Fruit fly (Drosophila melanogaster): ENCODE results near the gene CG32642.

- no peak for TF ChIP-seq salr (GFP tag; optimal IDR thresholded peaks at IDR 0.05)
- no peak for TF ChIP-seq achi (GFP tag; optimal IDR thresholded peaks at IDR 0.05)
- no peak for TF ChIP-seq OdsH (GFP tag; optimal IDR thresholded peaks at IDR 0.05)
Observed at dm6 chrX:12988025-12988801, 29.2 kb downstream of the CG32642 start, which contains the start of gene rsh.

All from whole organism, prepupa.